Fruit fly (Drosophila melanogaster): ENCODE measurements around the gene Vps45.

Vps45 gene

dm6 chr3R:9572929-9573811 lies 9.4 kb downstream of the Vps45 start (continued):
- TF ChIP-seq Atf6 (GFP tag; IDR thresholded peaks at IDR 0.05) (peak; percentile 35; the same call in 1 of the 2 replicates), Dip2 (GFP tag; IDR thresholded peaks at IDR 0.05) (no peak)

- TF ChIP-seq shn (GFP tag; optimal IDR thresholded peaks at IDR 0.05) (peak; percentile 93), Hmx (GFP tag; optimal IDR thresholded peaks at IDR 0.05) (peak; percentile 88), CG2129 (GFP tag; IDR thresholded peaks at IDR 0.05; ENCODE audit: partially characterized antibody) (peak; percentile 24; the same call in 1 of the 2 replicates), pnt (GFP tag; optimal IDR thresholded peaks at IDR 0.05) (peak; percentile 92), pan (optimal IDR thresholded peaks at IDR 0.05) (no peak), pan (GFP tag; optimal IDR thresholded peaks at IDR 0.05 in 1 of 2, IDR thresholded peaks at IDR 0.05 in 1 of 2) (peak in 1 of 2 experiments; percentile 99), grn (GFP tag; optimal IDR thresholded peaks at IDR 0.05) (peak; percentile 65), CG3995 (GFP tag; optimal IDR thresholded peaks at IDR 0.05) (peak; percentile 74), fd3F (GFP tag; optimal IDR thresholded peaks at IDR 0.05) (peak; percentile 96), Poxn (GFP tag; IDR thresholded peaks at IDR 0.05) (peak; percentile 91), CG11696 (GFP tag; IDR thresholded peaks at IDR 0.05) (peak; percentile 92), CG14441 (GFP tag; IDR thresholded peaks at IDR 0.05) (peak; percentile 98), gem (tag; optimal IDR thresholded peaks at IDR 0.05) (peak; percentile 99), otp (GFP tag; IDR thresholded peaks at IDR 0.05) (peak; percentile 98), CG11695 (GFP tag; IDR thresholded peaks at IDR 0.05) (peak; percentile 96), CG17802 (tag; optimal IDR thresholded peaks at IDR 0.05) (peak; percentile 84), CG8478 (optimal IDR thresholded peaks at IDR 0.05) (no peak), CG13424 (tag; optimal IDR thresholded peaks at IDR 0.05) (peak; percentile 97), Oaz (GFP tag; IDR thresholded peaks at IDR 0.05) (peak; percentile 95), Nf-YA (GFP tag; IDR thresholded peaks at IDR 0.05) (peak; percentile 95), CG10147 (GFP tag; optimal IDR thresholded peaks at IDR 0.05) (peak; percentile 92), Side (GFP tag; optimal IDR thresholded peaks at IDR 0.05) (peak; percentile 82), Sox102F (GFP tag; optimal IDR thresholded peaks at IDR 0.05) (peak; percentile 99), CG30403 (GFP tag; optimal IDR thresholded peaks at IDR 0.05) (peak; percentile 99), org-1 (GFP tag; optimal IDR thresholded peaks at IDR 0.05) (peak; percentile 90), CG11723 (GFP tag; optimal IDR thresholded peaks at IDR 0.05) (peak; percentile 95), en (GFP tag; optimal IDR thresholded peaks at IDR 0.05) (peak; percentile 69), abd-A (tag; optimal IDR thresholded peaks at IDR 0.05) (peak; percentile 26), CG6689 (GFP tag; IDR thresholded peaks at IDR 0.05) (peak; percentile 98), CG31224 (GFP tag; IDR thresholded peaks at IDR 0.05) (peak; percentile 91), Nf-YC (tag; optimal IDR thresholded peaks at IDR 0.05) (peak; percentile 84), CG2202 (tag; optimal IDR thresholded peaks at IDR 0.05) (peak; percentile 95), CG34376 (GFP tag; optimal IDR thresholded peaks at IDR 0.05) (peak; percentile 64), CG31388 (GFP tag; optimal IDR thresholded peaks at IDR 0.05) (peak; percentile 91), CG16779 (GFP tag; IDR thresholded peaks at IDR 0.05) (peak; percentile 89), B-H1 (GFP tag; IDR thresholded peaks at IDR 0.05) (peak; percentile 98), CG4820 (GFP tag; optimal IDR thresholded peaks at IDR 0.05) (peak; percentile 96), psq (GFP tag; optimal IDR thresholded peaks at IDR 0.05) (peak; percentile 93), pfk (GFP tag; optimal IDR thresholded peaks at IDR 0.05) (peak; percentile 57), ash1 (GFP tag; optimal IDR thresholded peaks at IDR 0.05) (peak; percentile 84), trh (GFP tag; optimal IDR thresholded peaks at IDR 0.05) (peak; percentile 97), cwo (GFP tag; optimal IDR thresholded peaks at IDR 0.05) (peak; percentile 92), CG10267 (tag; optimal IDR thresholded peaks at IDR 0.05) (peak; percentile 99), Dbx (GFP tag; IDR thresholded peaks at IDR 0.05) (peak; percentile 96)
Observed at dm6 chr3R:9573812-9574587, 10.3 kb downstream of the Vps45 start, which contains the start of gene CG9399. Gene CG9399, minus strand, starts transcription at chr3R:9574211.

Measured in whole organism, embryonic.